Fruit fly (Drosophila melanogaster) whole organism, embryonic: ENCODE results near the gene pav.
A peak's percentile ranks its signal among the peaks of the same experiment; 100 is the strongest.

ENCODE experiments used
- B-H1 ChIP-seq: fragments of 200-800 bp; sonication (Bioruptor generic); IDR thresholded peaks from 3 replicates; pipeline ENCODE4 v1.3.6; 2022; ENCODE audit warnings: missing biosample characterization, missing genetic modification characterization
- BEAF-32 ChIP-seq: fragments of 200-800 bp; sonication (Bioruptor generic); optimal IDR thresholded peaks from 3 replicates; lab custom pipeline; 2017; ENCODE audit warnings: missing biosample characterization, missing genetic modification characterization, mild to moderate bottlenecking, moderate library complexity, missing genetic modification reagents
- CG10979 ChIP-seq: fragments of 200-800 bp; sonication (Bioruptor generic); optimal IDR thresholded peaks from 2 replicates; lab custom pipeline; 2018; ENCODE audit warnings: missing biosample characterization, mild to moderate bottlenecking, missing genetic modification characterization, moderate library complexity
- CG11247 ChIP-seq: fragments of 200-800 bp; sonication (Bioruptor generic); IDR thresholded peaks from 2 replicates; pipeline ENCODE4 v1.3.6; 2022; ENCODE audit warnings: missing biosample characterization, missing genetic modification characterization
- CG12071 ChIP-seq: fragments of 200-800 bp; sonication (Bioruptor generic); optimal IDR thresholded peaks from 3 replicates; lab custom pipeline; 2018; ENCODE audit warnings: missing biosample characterization, mild to moderate bottlenecking, missing genetic modification characterization
- CG12219 ChIP-seq: fragments of 200-800 bp; sonication (Bioruptor generic); optimal IDR thresholded peaks from 3 replicates; lab custom pipeline; 2018; ENCODE audit warnings: missing biosample characterization, mild to moderate bottlenecking, missing genetic modification characterization
- CG12391 ChIP-seq: fragments of 200-800 bp; sonication (Bioruptor generic); optimal IDR thresholded peaks from 3 replicates; lab custom pipeline; 2018; ENCODE audit warnings: missing biosample characterization, mild to moderate bottlenecking, missing genetic modification characterization, moderate library complexity
- CG14441 ChIP-seq: fragments of 200-800 bp; sonication (Bioruptor generic); IDR thresholded peaks from 2 replicates; pipeline ENCODE4 v1.3.6; 2022; ENCODE audit warnings: missing biosample characterization, missing genetic modification characterization
- CG16815 ChIP-seq: fragments of 200-800 bp; sonication (Bioruptor generic); optimal IDR thresholded peaks from 3 replicates; lab custom pipeline; 2017; ENCODE audit warnings: missing biosample characterization, mild to moderate bottlenecking, missing genetic modification characterization
- CG17328 ChIP-seq: fragments of 200-800 bp; sonication (Bioruptor generic); IDR thresholded peaks from 2 replicates; pipeline ENCODE4 v1.3.6; 2022; ENCODE audit warnings: missing biosample characterization, missing genetic modification characterization
- CG17829 ChIP-seq: fragments of 200-800 bp; optimal IDR thresholded peaks from 2 replicates; lab custom pipeline; 2019; ENCODE audit warnings: missing biosample characterization, mild to moderate bottlenecking, missing genetic modification characterization, moderate library complexity
- CG2678 ChIP-seq: fragments of 200-800 bp; sonication (Bioruptor generic); optimal IDR thresholded peaks from 3 replicates; lab custom pipeline; 2019; ENCODE audit warnings: missing biosample characterization, mild to moderate bottlenecking, missing genetic modification characterization, moderate library complexity
- CG30020 ChIP-seq: fragments of 200-800 bp; optimal IDR thresholded peaks from 2 replicates; lab custom pipeline; 2019; ENCODE audit warnings: missing biosample characterization, mild to moderate bottlenecking, missing genetic modification characterization, moderate library complexity
- CG31441 ChIP-seq: fragments of 200-800 bp; sonication (Bioruptor generic); IDR thresholded peaks from 2 replicates; pipeline ENCODE4 v1.3.6; 2022; ENCODE audit warnings: missing biosample characterization, missing genetic modification characterization
- CG32767 ChIP-seq: fragments of 200-800 bp; sonication (Bioruptor generic); IDR thresholded peaks from 2 replicates; pipeline ENCODE4 v1.3.6; 2022; ENCODE audit warnings: missing biosample characterization, missing genetic modification characterization
- CG6683 ChIP-seq: fragments of 200-800 bp; sonication (Bioruptor generic); optimal IDR thresholded peaks from 2 replicates; lab custom pipeline; 2017; ENCODE audit warnings: missing biosample characterization, mild to moderate bottlenecking, missing genetic modification characterization, missing genetic modification reagents
- CG7963 ChIP-seq: fragments of 200-800 bp; sonication (Bioruptor generic); IDR thresholded peaks from 3 replicates; pipeline ENCODE4 v1.3.6; 2022; ENCODE audit warnings: missing biosample characterization, missing genetic modification characterization; ENCODE audit not compliant: partially characterized antibody
- CG8089 ChIP-seq: fragments of 200-800 bp; sonication (Bioruptor generic); optimal IDR thresholded peaks from 3 replicates; lab custom pipeline; 2016; ENCODE audit warnings: missing biosample characterization, missing genetic modification characterization
- CG8281 ChIP-seq: fragments of 200-800 bp; sonication (Bioruptor generic); optimal IDR thresholded peaks from 2 replicates; lab custom pipeline; 2018; ENCODE audit warnings: missing biosample characterization, mild to moderate bottlenecking, missing genetic modification characterization, moderate library complexity
- CG8924 ChIP-seq: fragments of 200-800 bp; optimal IDR thresholded peaks from 3 replicates; lab custom pipeline; 2019; ENCODE audit warnings: missing biosample characterization, mild to moderate bottlenecking, missing genetic modification characterization, moderate library complexity
- CG9932 ChIP-seq: fragments of 200-800 bp; sonication (Bioruptor generic); IDR thresholded peaks from 2 replicates; pipeline ENCODE4 v1.3.6; 2022; ENCODE audit warnings: missing biosample characterization, missing genetic modification characterization
- CoRest ChIP-seq: fragments of 200-800 bp; sonication (Bioruptor generic); optimal IDR thresholded peaks from 3 replicates; lab custom pipeline; 2018; ENCODE audit warnings: missing biosample characterization, mild to moderate bottlenecking, missing genetic modification characterization, moderate library complexity
- D ChIP-seq, 2 experiments: fragments of 200-800 bp in 1 of 2; fragments of >200 bp in 1 of 2; sonication (Bioruptor generic) in 1 of 2; optimal IDR thresholded peaks; 2 replicates in 1 of 2; 3 replicates in 1 of 2; lab custom pipeline; 2017; ENCODE audit warnings: mild to moderate bottlenecking in 1 of 2, missing biosample characterization in 1 of 2, missing genetic modification characterization in 1 of 2, missing genetic modification reagents in 1 of 2
- Hr51 ChIP-seq, 2 experiments: fragments of 200-800 bp; sonication (Bioruptor generic); optimal IDR thresholded peaks; 2 replicates in 1 of 2; 3 replicates in 1 of 2; lab custom pipeline; 2016 to 2018; ENCODE audit warnings: missing biosample characterization in 2 of 2, missing genetic modification characterization in 2 of 2, mild to moderate bottlenecking in 1 of 2, moderate library complexity in 1 of 2
- Lhr ChIP-seq: fragments of 200-800 bp; sonication (Bioruptor generic); optimal IDR thresholded peaks from 3 replicates; lab custom pipeline; 2017; ENCODE audit warnings: mild to moderate bottlenecking, missing biosample characterization, missing genetic modification reagents, missing genetic modification characterization
- Oaz ChIP-seq: fragments of 200-800 bp; sonication (Bioruptor generic); IDR thresholded peaks from 2 replicates; pipeline ENCODE4 v1.3.6; 2022; ENCODE audit warnings: missing biosample characterization, missing genetic modification characterization
- Sox102F ChIP-seq: fragments of 200-800 bp; sonication (Bioruptor generic); optimal IDR thresholded peaks from 2 replicates; lab custom pipeline; 2018; ENCODE audit warnings: missing biosample characterization, mild to moderate bottlenecking, missing genetic modification characterization, moderate library complexity
- TFAM ChIP-seq: fragments of 200-800 bp; sonication (Bioruptor generic); optimal IDR thresholded peaks from 2 replicates; lab custom pipeline; 2017; ENCODE audit warnings: missing biosample characterization, missing genetic modification characterization, inconsistent platforms
- Trl ChIP-seq, 3 experiments: fragments of >200 bp in 2 of 3; fragments of 200-800 bp in 1 of 3; sonication (Bioruptor generic) in 1 of 3; optimal IDR thresholded peaks; 2 replicates in 1 of 3; 3 replicates in 2 of 3; lab custom pipeline; 2016 to 2017; ENCODE audit warnings: missing biosample characterization in 1 of 3, missing genetic modification characterization in 1 of 3
- Usf ChIP-seq: fragments of 200-800 bp; sonication (Bioruptor generic); optimal IDR thresholded peaks from 2 replicates; lab custom pipeline; 2017; ENCODE audit warnings: missing genotype, missing biosample characterization, missing genetic modification characterization
- Xbp1 ChIP-seq: fragments of 200-800 bp; sonication (Bioruptor generic); optimal IDR thresholded peaks from 3 replicates; lab custom pipeline; 2016; ENCODE audit warnings: missing biosample characterization, mild to moderate bottlenecking, missing genetic modification characterization
- cato ChIP-seq: fragments of 200-800 bp; sonication (Bioruptor generic); optimal IDR thresholded peaks from 2 replicates; lab custom pipeline; 2016; ENCODE audit warnings: missing biosample characterization, missing genetic modification characterization, borderline replicate concordance
- chn ChIP-seq: fragments of 200-800 bp; sonication (Bioruptor generic); optimal IDR thresholded peaks from 2 replicates; lab custom pipeline; 2016; ENCODE audit warnings: missing biosample characterization, missing genetic modification characterization
- crc ChIP-seq: fragments of 200-800 bp; sonication (Bioruptor generic); optimal IDR thresholded peaks from 2 replicates; lab custom pipeline; 2016; ENCODE audit warnings: missing biosample characterization, missing genetic modification characterization
- dysf ChIP-seq: fragments of 200-800 bp; sonication (Bioruptor generic); IDR thresholded peaks from 3 replicates; pipeline ENCODE4 v1.3.6; 2022; ENCODE audit warnings: missing biosample characterization, missing genetic modification characterization
- gro ChIP-seq: fragments of 200-800 bp; sonication (Bioruptor generic); optimal IDR thresholded peaks from 2 replicates; lab custom pipeline; 2016; ENCODE audit warnings: missing biosample characterization, missing genetic modification characterization
- hth ChIP-seq: fragments of >200 bp; optimal IDR thresholded peaks from 2 replicates; lab custom pipeline; 2017; ENCODE audit warnings: inconsistent platforms
- ind ChIP-seq: fragments of 200-800 bp; sonication (Bioruptor generic); optimal IDR thresholded peaks from 3 replicates; lab custom pipeline; 2016; ENCODE audit warnings: missing biosample characterization, missing genetic modification characterization
- lbe ChIP-seq: fragments of 200-800 bp; sonication (Bioruptor generic); optimal IDR thresholded peaks from 2 replicates; lab custom pipeline; 2016; ENCODE audit warnings: missing biosample characterization, mild to moderate bottlenecking, missing genetic modification characterization
- maf-S ChIP-seq: fragments of 200-800 bp; sonication (Bioruptor generic); optimal IDR thresholded peaks from 2 replicates; lab custom pipeline; 2016; ENCODE audit warnings: missing biosample characterization, missing genetic modification characterization
- nerfin-2 ChIP-seq: fragments of 200-800 bp; sonication (Bioruptor generic); IDR thresholded peaks from 2 replicates; pipeline ENCODE4 v1.3.6; 2022; ENCODE audit warnings: missing biosample characterization, missing genetic modification characterization; ENCODE audit not compliant: partially characterized antibody
- odd ChIP-seq: fragments of 200-800 bp; sonication (Bioruptor generic); optimal IDR thresholded peaks from 2 replicates; lab custom pipeline; 2017; ENCODE audit warnings: missing biosample characterization, mild to moderate bottlenecking, missing genetic modification characterization
- onecut ChIP-seq: fragments of 200-800 bp; sonication (Bioruptor generic); IDR thresholded peaks from 2 replicates; pipeline ENCODE4 v1.3.6; 2022; ENCODE audit warnings: missing biosample characterization, missing genetic modification characterization
- pfk ChIP-seq: fragments of 200-800 bp; sonication (Bioruptor generic); optimal IDR thresholded peaks from 2 replicates; lab custom pipeline; 2018; ENCODE audit warnings: missing biosample characterization, mild to moderate bottlenecking, missing genetic modification characterization, moderate library complexity
- sc ChIP-seq, 3 experiments: fragments of >200 bp in 2 of 3; fragments of 200-800 bp in 1 of 3; sonication (Bioruptor generic) in 1 of 3; optimal IDR thresholded peaks; 2 replicates in 2 of 3; 3 replicates in 1 of 3; lab custom pipeline; 2017; ENCODE audit warnings: mild to moderate bottlenecking in 1 of 3, missing biosample characterization in 1 of 3, missing genetic modification characterization in 1 of 3, missing genetic modification reagents in 1 of 3
- trem ChIP-seq: fragments of 200-800 bp; optimal IDR thresholded peaks from 3 replicates; lab custom pipeline; 2019; ENCODE audit warnings: missing biosample characterization, mild to moderate bottlenecking, missing genetic modification characterization, moderate library complexity
- usp ChIP-seq: fragments of >200 bp; optimal IDR thresholded peaks from 2 replicates; lab custom pipeline; 2017; ENCODE audit warnings: missing biosample characterization, missing genetic modification characterization
- vnd ChIP-seq: fragments of 200-800 bp; sonication (Bioruptor generic); IDR thresholded peaks from 3 replicates; pipeline ENCODE4 v1.3.6; 2022; ENCODE audit warnings: missing biosample characterization, missing genetic modification characterization; ENCODE audit not compliant: partially characterized antibody
- z ChIP-seq: fragments of 200-800 bp; sonication (Bioruptor generic); IDR thresholded peaks from 3 replicates; pipeline ENCODE4 v1.3.6; 2022; ENCODE audit warnings: missing biosample characterization, missing genetic modification characterization

pav gene

dm6 chr3L:4282627-4283026 lies 40.1 kb downstream of the pav start, which contains the start of gene CG11583 (continued):
- TF ChIP-seq CG17829 (tag; lab: Kevin White, UChicago) (peak; percentile 46), gro (GFP tag; lab: Kevin White, UChicago) (peak; percentile 73), CG2678 (tag; lab: Kevin White, UChicago) (no peak), CG8281 (tag; lab: Kevin White, UChicago) (no peak), Hr51 (GFP tag; optimal IDR thresholded peaks at IDR 0.05; lab: Kevin White, UChicago) (peak in 1 of 2 experiments; percentile 32), trem (tag; lab: Kevin White, UChicago) (peak; percentile 5), D (optimal IDR thresholded peaks at IDR 0.05; lab: Kevin White, UChicago) (no peak), D (GFP tag; optimal IDR thresholded peaks at IDR 0.05; lab: Kevin White, UChicago) (no peak), CG12391 (tag; lab: Kevin White, UChicago) (peak; percentile 48), cato (no peak), lbe (GFP tag; lab: Kevin White, UChicago) (peak; percentile 39), CoRest (tag; lab: Kevin White, UChicago) (no peak), TFAM (GFP tag; lab: Kevin White, UChicago) (no peak), chn (GFP tag; lab: Kevin White, UChicago) (peak; percentile 38), Oaz (GFP tag; lab: Robert Waterston, UW) (no peak), crc (GFP tag; lab: Kevin White, UChicago) (peak; percentile 3), z (no peak), Sox102F (GFP tag; lab: Kevin White, UChicago) (no peak), vnd (GFP tag; lab: Robert Waterston, UW) (no peak), CG32767 (no peak), Usf (no peak), CG12219 (no peak), BEAF-32 (GFP tag; lab: Kevin White, UChicago) (peak; percentile 35), CG31441 (GFP tag; lab: Robert Waterston, UW) (no peak), CG17328 (GFP tag; lab: Robert Waterston, UW) (no peak), CG30020 (tag; lab: Kevin White, UChicago) (no peak), B-H1 (no peak), CG8924 (tag; lab: Kevin White, UChicago) (peak; percentile 21), ind (GFP tag; lab: Kevin White, UChicago) (peak; percentile 36), Trl (optimal IDR thresholded peaks at IDR 0.05; lab: Kevin White, UChicago) (no peak), Trl (GFP tag; optimal IDR thresholded peaks at IDR 0.05; lab: Kevin White, UChicago) (peak; percentile 34), CG7963 (GFP tag; lab: Robert Waterston, UW) (no peak), maf-S (peak; percentile 34), pfk (GFP tag; lab: Kevin White, UChicago) (no peak), sc (optimal IDR thresholded peaks at IDR 0.05; lab: Kevin White, UChicago) (no peak), sc (GFP tag; optimal IDR thresholded peaks at IDR 0.05; lab: Kevin White, UChicago) (no peak), CG9932 (GFP tag; lab: Robert Waterston, UW) (peak; percentile 61), Xbp1 (GFP tag; lab: Kevin White, UChicago) (peak; percentile 64), dysf (GFP tag; lab: Robert Waterston, UW) (no peak), hth (no peak), onecut (GFP tag; lab: Robert Waterston, UW) (no peak), Lhr (GFP tag; lab: Kevin White, UChicago) (no peak), CG8089 (GFP tag; lab: Kevin White, UChicago) (no peak), CG6683 (no peak), CG14441 (no peak), CG16815 (GFP tag; lab: Kevin White, UChicago) (no peak), CG12071 (GFP tag; lab: Kevin White, UChicago) (no peak), CG11247 (GFP tag; lab: Robert Waterston, UW) (peak; percentile 9; the same call in 1 of the 2 replicates), CG10979 (tag; lab: Kevin White, UChicago) (no peak), odd (GFP tag; lab: Kevin White, UChicago) (no peak), usp (GFP tag; lab: Kevin White, UChicago) (no peak), nerfin-2 (GFP tag; lab: Robert Waterston, UW) (no peak)
